Fruit fly (Drosophila melanogaster) Kc167 (cell line): ENCODE measurements around the gene CG43725.

Experiments used
- Sin3A ChIP-seq: fragments of >200 bp; optimal IDR thresholded peaks from 2 replicates; lab custom pipeline; 2018; ENCODE audit warnings: missing external identifiers
- h ChIP-seq: fragments of >200 bp; optimal IDR thresholded peaks from 3 replicates; lab custom pipeline; 2018; ENCODE audit warnings: missing external identifiers
- insv ChIP-seq: fragments of >200 bp; optimal IDR thresholded peaks from 3 replicates; lab custom pipeline; 2018; ENCODE audit warnings: missing external identifiers

DNA sequence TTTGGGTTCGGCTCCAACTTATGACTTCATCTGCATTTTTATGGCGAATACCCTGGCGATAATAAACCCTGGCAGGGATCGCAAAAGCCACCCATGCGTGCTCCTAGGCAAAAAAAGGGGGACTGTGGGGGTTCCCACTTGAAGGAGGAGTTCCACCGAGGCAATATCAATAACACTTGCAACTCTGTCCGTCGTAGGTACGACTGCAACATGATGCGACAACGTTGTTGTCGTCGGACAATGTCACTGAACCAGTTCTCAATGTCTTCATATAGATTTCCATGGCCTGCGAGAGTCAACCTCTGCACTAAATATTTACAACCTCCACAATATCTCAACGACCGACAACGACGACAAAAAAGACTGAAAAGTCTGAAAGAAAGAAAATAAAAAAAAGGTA is 48.1 kb upstream of the CG43725 start:
- no peak for TF ChIP-seq Sin3A (lab: Kevin White, UChicago)
- TF ChIP-seq h (lab: Kevin White, UChicago), result no peak
- TF ChIP-seq insv, result no peak
